Fruit fly (Drosophila melanogaster): Measurements from ENCODE around the gene Ipk2.

Gene Ipk2

dm6 chr2L:526924-527307 lies 47.1 kb downstream of the Ipk2 start (continued):
- TF ChIP-seq CG13123 (GFP tag; optimal IDR thresholded peaks at IDR 0.05) (no peak), amos (GFP tag; IDR thresholded peaks at IDR 0.05; ENCODE audit: partially characterized antibody) (no peak), E2f1 (GFP tag; IDR thresholded peaks at IDR 0.05) (no peak), HmgD (GFP tag; optimal IDR thresholded peaks at IDR 0.05) (no peak), salm (tag; optimal IDR thresholded peaks at IDR 0.05) (no peak), gsb (GFP tag; IDR thresholded peaks at IDR 0.05) (no peak), croc (GFP tag; conservative IDR thresholded peaks at IDR 0.05) (no peak), Kr (GFP tag; optimal IDR thresholded peaks at IDR 0.05) (no peak), Ada2b (GFP tag; IDR thresholded peaks at IDR 0.05) (no peak), shn (GFP tag; optimal IDR thresholded peaks at IDR 0.05) (no peak), CG2712 (tag; optimal IDR thresholded peaks at IDR 0.05) (no peak), CHES-1-like (GFP tag; optimal IDR thresholded peaks at IDR 0.05) (no peak), D19A (tag; optimal IDR thresholded peaks at IDR 0.05) (peak; percentile 32), toy (GFP tag; IDR thresholded peaks at IDR 0.05) (no peak), CG14667 (GFP tag; IDR thresholded peaks at IDR 0.05) (no peak), CG14050 (GFP tag; IDR thresholded peaks at IDR 0.05) (no peak), Bteb2 (GFP tag; optimal IDR thresholded peaks at IDR 0.05) (no peak), CG4730 (GFP tag; IDR thresholded peaks at IDR 0.05) (no peak), Xrp1 (GFP tag; IDR thresholded peaks at IDR 0.05) (0 out of 2 replicates have a peak, but pooled peaks have one; percentile 15), CG10565 (GFP tag; optimal IDR thresholded peaks at IDR 0.05) (no peak), CG2116 (GFP tag; optimal IDR thresholded peaks at IDR 0.05) (no peak), CG11695 (GFP tag; IDR thresholded peaks at IDR 0.05) (no peak), CG7987 (GFP tag; optimal IDR thresholded peaks at IDR 0.05) (no peak), CG11085 (GFP tag; IDR thresholded peaks at IDR 0.05) (no peak), Lpt (GFP tag; optimal IDR thresholded peaks at IDR 0.05) (no peak), bowl (GFP tag; IDR thresholded peaks at IDR 0.05) (no peak), zfh2 (GFP tag; optimal IDR thresholded peaks at IDR 0.05) (no peak), ro (GFP tag; IDR thresholded peaks at IDR 0.05) (no peak), kay (GFP tag; optimal IDR thresholded peaks at IDR 0.05) (no peak), HLHmδ (GFP tag; optimal IDR thresholded peaks at IDR 0.05) (no peak), slp2 (GFP tag; optimal IDR thresholded peaks at IDR 0.05) (no peak), Rx (GFP tag; IDR thresholded peaks at IDR 0.05) (no peak), jing (GFP tag; optimal IDR thresholded peaks at IDR 0.05) (no peak), CG17186 (GFP tag; optimal IDR thresholded peaks at IDR 0.05) (no peak), BEAF-32 (GFP tag; optimal IDR thresholded peaks at IDR 0.05) (no peak), CG32772 (GFP tag; IDR thresholded peaks at IDR 0.05) (no peak), exex (tag; optimal IDR thresholded peaks at IDR 0.05) (no peak), CG18262 (tag; optimal IDR thresholded peaks at IDR 0.05) (no peak), CG1792 (GFP tag; optimal IDR thresholded peaks at IDR 0.05) (no peak), sens-2 (GFP tag; IDR thresholded peaks at IDR 0.05) (no peak), CG9932 (GFP tag; IDR thresholded peaks at IDR 0.05) (no peak), tx (GFP tag; optimal IDR thresholded peaks at IDR 0.05) (no peak), hth (optimal IDR thresholded peaks at IDR 0.05) (no peak), Poxn (GFP tag; IDR thresholded peaks at IDR 0.05) (no peak), CG1603 (tag; optimal IDR thresholded peaks at IDR 0.05) (peak; percentile 19), ara (GFP tag; IDR thresholded peaks at IDR 0.05) (no peak), CG10366 (GFP tag; IDR thresholded peaks at IDR 0.05) (no peak), CG8290 (GFP tag; optimal IDR thresholded peaks at IDR 0.05) (no peak), CG8290 (tag; optimal IDR thresholded peaks at IDR 0.05) (no peak), CG31441 (GFP tag; IDR thresholded peaks at IDR 0.05) (no peak), CG5180 (GFP tag; optimal IDR thresholded peaks at IDR 0.05) (no peak), CoRest (tag; optimal IDR thresholded peaks at IDR 0.05) (no peak), fu2 (GFP tag; optimal IDR thresholded peaks at IDR 0.05) (no peak), Meics (GFP tag; optimal IDR thresholded peaks at IDR 0.05) (no peak), rib (GFP tag; IDR thresholded peaks at IDR 0.05) (no peak)

Data from whole organism, embryonic.